Worm (Caenorhabditis elegans): ENCODE data around the gene F39B3.7.

Gene F39B3.7

ce11 chrX:17544349-17544936, 22.8 kb downstream of the F39B3.7 start:
- TF ChIP-seq hmg-11 (tag; optimal IDR thresholded peaks at IDR 0.05) (peak; percentile 88), mml-1 (tag; optimal IDR thresholded peaks at IDR 0.05) (no peak), daf-12 (tag; optimal IDR thresholded peaks at IDR 0.05) (no peak), ztf-4 (tag; optimal IDR thresholded peaks at IDR 0.05) (no peak), tbx-2 (tag; optimal IDR thresholded peaks at IDR 0.05) (peak; percentile 95), ceh-16 (tag; optimal IDR thresholded peaks at IDR 0.05) (no peak), nhr-76 (tag; optimal IDR thresholded peaks at IDR 0.05) (no peak), pha-4 (tag; optimal IDR thresholded peaks at IDR 0.05) (peak; percentile 67), pqm-1 (tag; optimal IDR thresholded peaks at IDR 0.05) (no peak), eor-1 (tag; optimal IDR thresholded peaks at IDR 0.05) (no peak), ama-1 (optimal IDR thresholded peaks at IDR 0.05) (no peak), nhr-67 (tag; optimal IDR thresholded peaks at IDR 0.05) (no peak), nhr-25 (tag; optimal IDR thresholded peaks at IDR 0.05) (peak; percentile 55), elt-3 (tag; optimal IDR thresholded peaks at IDR 0.05) (no peak), nhr-43 (tag; optimal IDR thresholded peaks at IDR 0.05; ENCODE audit: poor library complexity, severe bottlenecking) (peak; percentile 90), fos-1 (tag; optimal IDR thresholded peaks at IDR 0.05) (no peak), mdl-1 (tag; optimal IDR thresholded peaks at IDR 0.05) (no peak), egl-5 (tag; optimal IDR thresholded peaks at IDR 0.05) (no peak), aly-2 (tag; optimal IDR thresholded peaks at IDR 0.05) (no peak), fkh-2 (tag; optimal IDR thresholded peaks at IDR 0.05) (no peak), lin-39 (tag; optimal IDR thresholded peaks at IDR 0.05) (peak; percentile 37), fkh-10 (GFP tag; optimal IDR thresholded peaks at IDR 0.05) (peak; percentile 24), lin-15B (tag; optimal IDR thresholded peaks at IDR 0.05) (no peak), R02D3.7 (tag; optimal IDR thresholded peaks at IDR 0.05) (peak; percentile 65), nhr-23 (tag; optimal IDR thresholded peaks at IDR 0.05) (peak; percentile 69), ceh-9 (tag; optimal IDR thresholded peaks at IDR 0.05) (no peak), nhr-77 (tag; optimal IDR thresholded peaks at IDR 0.05) (peak; percentile 90), ZK546.5 (tag; optimal IDR thresholded peaks at IDR 0.05) (no peak), ztf-11 (tag; optimal IDR thresholded peaks at IDR 0.05) (no peak), sea-2 (GFP tag; optimal IDR thresholded peaks at IDR 0.05) (no peak), nhr-237 (tag; optimal IDR thresholded peaks at IDR 0.05) (peak; percentile 20), lsy-12 (tag; optimal IDR thresholded peaks at IDR 0.05) (peak; percentile 82), elt-2 (tag; optimal IDR thresholded peaks at IDR 0.05) (peak; percentile 55), ceh-28 (tag; optimal IDR thresholded peaks at IDR 0.05) (peak; percentile 88), elt-1 (tag; optimal IDR thresholded peaks at IDR 0.05) (no peak), ceh-82 (tag; optimal IDR thresholded peaks at IDR 0.05) (peak; percentile 76), jun-1 (tag; optimal IDR thresholded peaks at IDR 0.05) (no peak), snpc-4 (tag; optimal IDR thresholded peaks at IDR 0.05) (peak; percentile 48), nhr-11 (tag; optimal IDR thresholded peaks at IDR 0.05) (no peak), skn-1 (tag; optimal IDR thresholded peaks at IDR 0.05) (peak; percentile 43), nhr-12 (tag; optimal IDR thresholded peaks at IDR 0.05) (no peak), nfya-1 (tag; optimal IDR thresholded peaks at IDR 0.05; ENCODE audit: insufficient read depth) (peak; percentile 68), zag-1 (tag; optimal IDR thresholded peaks at IDR 0.05) (no peak), egl-27 (tag; optimal IDR thresholded peaks at IDR 0.05) (no peak), unc-62 (GFP tag; optimal IDR thresholded peaks at IDR 0.05) (no peak), nhr-28 (tag; optimal IDR thresholded peaks at IDR 0.05) (no peak), unc-39 (tag; optimal IDR thresholded peaks at IDR 0.05) (no peak)

Data from whole organism, L3 larva.